Worm (Caenorhabditis elegans): ENCODE data around the gene T19C3.6.

DNA sequence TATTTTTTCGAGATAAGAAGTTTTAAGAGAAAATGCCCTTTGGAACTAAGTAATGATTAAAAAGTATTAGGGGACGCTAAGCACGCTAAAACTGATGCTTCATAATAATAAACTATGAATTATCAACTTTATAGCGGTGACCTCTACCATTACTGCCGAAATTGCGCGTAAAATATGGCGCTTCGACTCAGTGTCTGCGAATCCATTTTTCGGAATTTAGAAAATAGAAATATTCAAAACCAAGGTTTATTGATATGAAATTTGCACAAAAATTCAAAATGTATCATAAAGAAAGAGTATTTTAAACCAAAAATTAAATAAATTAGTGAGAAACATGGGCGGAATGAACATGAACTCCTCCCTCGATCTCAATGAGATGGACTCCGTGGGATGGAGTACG, 32.0 kb downstream of the T19C3.6 start:
- TF ChIP-seq mdl-1 (tag; optimal IDR thresholded peaks at IDR 0.05) (no peak), fos-1 (tag; optimal IDR thresholded peaks at IDR 0.05) (no peak), nhr-10 (tag; optimal IDR thresholded peaks at IDR 0.05) (no peak)

Data from whole organism, L2 larva.